Worm (Caenorhabditis elegans): Measurements from ENCODE around the gene C53B7.2.

Gene C53B7.2

ce11 chrX:6889374-6889773 is 43.3 kb downstream of the C53B7.2 start, which contains the start of gene unc-6:
TSS of gene unc-6 (plus strand) at chrX:6889674.
- TF ChIP-seq lir-3 (tag; optimal IDR thresholded peaks at IDR 0.05; ENCODE audit: poor library complexity) (no peak), ztf-11 (tag; optimal IDR thresholded peaks at IDR 0.05) (no peak), fos-1 (tag; optimal IDR thresholded peaks at IDR 0.05) (no peak), rnt-1 (tag; optimal IDR thresholded peaks at IDR 0.05) (no peak), lsy-2 (tag; optimal IDR thresholded peaks at IDR 0.05) (no peak), F16B12.6 (tag; optimal IDR thresholded peaks at IDR 0.05) (no peak), irx-1 (tag; optimal IDR thresholded peaks at IDR 0.05) (no peak), nhr-237 (tag; optimal IDR thresholded peaks at IDR 0.05) (no peak), dpl-1 (GFP tag; optimal IDR thresholded peaks at IDR 0.05) (no peak), isw-1 (GFP tag; IDR thresholded peaks at IDR 0.05) (no peak), hlh-4 (tag; optimal IDR thresholded peaks at IDR 0.05) (no peak), sptf-1 (tag; optimal IDR thresholded peaks at IDR 0.05) (no peak)

ce11 chrX:6893074-6893473 is 47.0 kb downstream of the C53B7.2 start:
- peak; percentile 5 for TF ChIP-seq fkh-10 (GFP tag; optimal IDR thresholded peaks at IDR 0.05)
- TF ChIP-seq zip-4 (GFP tag; optimal IDR thresholded peaks at IDR 0.05): no peak
- peak; percentile 55 for TF ChIP-seq lin-14 (GFP tag; optimal IDR thresholded peaks at IDR 0.05)

- no peak for TF ChIP-seq sptf-1 (tag; optimal IDR thresholded peaks at IDR 0.05)
- no peak for TF ChIP-seq efl-1 (optimal IDR thresholded peaks at IDR 0.05)
- TF ChIP-seq efl-1 (GFP tag; optimal IDR thresholded peaks at IDR 0.05 in 1 of 2): peak in 1 of 2 experiments; percentile 28
- no peak for TF ChIP-seq unc-130 (tag; optimal IDR thresholded peaks at IDR 0.05)
- no peak for TF ChIP-seq pqm-1 (tag; optimal IDR thresholded peaks at IDR 0.05)
- TF ChIP-seq lsy-2 (tag; optimal IDR thresholded peaks at IDR 0.05): peak in 1 of 2 experiments; percentile 48
- TF ChIP-seq egl-13 (tag; optimal IDR thresholded peaks at IDR 0.05): no peak
- TF ChIP-seq alr-1 (tag; optimal IDR thresholded peaks at IDR 0.05; ENCODE audit: borderline replicate concordance): no peak
- peak; percentile 45 for TF ChIP-seq nhr-71 (tag; optimal IDR thresholded peaks at IDR 0.05)
- TF ChIP-seq sup-37 (GFP tag; optimal IDR thresholded peaks at IDR 0.05): no peak
- no peak for TF ChIP-seq lin-35 (GFP tag; optimal IDR thresholded peaks at IDR 0.05)
- TF ChIP-seq Y116A8C.19 (tag; optimal IDR thresholded peaks at IDR 0.05; ENCODE audit: borderline replicate concordance): no peak
- peak; percentile 42 for TF ChIP-seq rnt-1 (tag; optimal IDR thresholded peaks at IDR 0.05)
- peak; percentile 69 for TF ChIP-seq lin-14 (GFP tag; optimal IDR thresholded peaks at IDR 0.05)
- no peak for TF ChIP-seq ztf-4 (tag; optimal IDR thresholded peaks at IDR 0.05)
- peak; percentile 12 for TF ChIP-seq blmp-1 (tag; optimal IDR thresholded peaks at IDR 0.05)
- no peak for TF ChIP-seq swsn-7 (tag; optimal IDR thresholded peaks at IDR 0.05)
- no peak for TF ChIP-seq F16B12.6 (tag; optimal IDR thresholded peaks at IDR 0.05)
- TF ChIP-seq fkh-4 (tag; optimal IDR thresholded peaks at IDR 0.05; ENCODE audit: borderline replicate concordance): no peak
These were observed 48.1 kb downstream of the C53B7.2 start for ce11 chrX:6894104-6894503.
